Worm (Caenorhabditis elegans) whole organism, early embryonic: ENCODE measurements around the gene F31B9.3.

Experiments used
- B0310.2 ChIP-seq: sonication (generic microtip); optimal IDR thresholded peaks from 2 replicates; lab custom pipeline; 2016; ENCODE audit warnings: mild to moderate bottlenecking, missing genetic modification characterization, missing compliant biosample characterization
- F13C5.2 ChIP-seq: sonication (generic microtip); optimal IDR thresholded peaks from 2 replicates; lab custom pipeline; 2017; ENCODE audit warnings: mild to moderate bottlenecking, missing genetic modification characterization, inconsistent platforms, missing compliant biosample characterization
- aly-1 ChIP-seq: sonication (generic microtip); optimal IDR thresholded peaks from 2 replicates; lab custom pipeline; 2016; ENCODE audit warnings: missing genetic modification characterization, missing compliant biosample characterization
- ama-1 ChIP-seq: fragments of 150-350 bp; optimal IDR thresholded peaks from 2 replicates; lab custom pipeline; 2014
- ceh-13 ChIP-seq: fragments of 200-800 bp; sonication (Bioruptor generic); optimal IDR thresholded peaks from 2 replicates; lab custom pipeline; 2018; ENCODE audit warnings: mild to moderate bottlenecking, missing genetic modification characterization, missing compliant biosample characterization
- ceh-36 ChIP-seq: sonication (generic microtip); optimal IDR thresholded peaks from 2 replicates; lab custom pipeline; 2016; ENCODE audit warnings: missing genetic modification characterization, inconsistent platforms, missing compliant biosample characterization
- ets-7 ChIP-seq: sonication (generic microtip); optimal IDR thresholded peaks from 2 replicates; lab custom pipeline; 2016; ENCODE audit warnings: missing genotype, missing genetic modification characterization, missing compliant biosample characterization
- flt-1 ChIP-seq: fragments of 200-800 bp; sonication (Bioruptor generic); IDR thresholded peaks from 2 replicates; pipeline ENCODE4 v1.3.6; 2022; ENCODE audit warnings: missing genetic modification characterization, missing compliant biosample characterization
- hmbx-1 ChIP-seq: sonication (generic microtip); optimal IDR thresholded peaks from 2 replicates; lab custom pipeline; 2016; ENCODE audit warnings: mild to moderate bottlenecking, missing genetic modification characterization, missing compliant biosample characterization
- hmg-4 ChIP-seq: fragments of 200-800 bp; sonication (Bioruptor generic); optimal IDR thresholded peaks from 2 replicates; lab custom pipeline; 2018; ENCODE audit warnings: mild to moderate bottlenecking, missing genetic modification characterization, missing compliant biosample characterization
- hnd-1 ChIP-seq: sonication (generic microtip); optimal IDR thresholded peaks from 2 replicates; lab custom pipeline; 2016; ENCODE audit warnings: missing genetic modification characterization, missing compliant biosample characterization
- pes-1 ChIP-seq: fragments of 200-800 bp; sonication (Bioruptor generic); IDR thresholded peaks from 2 replicates; pipeline ENCODE4 v1.3.6; 2022; ENCODE audit warnings: missing genetic modification reagents, missing genetic modification characterization, missing compliant biosample characterization
- scrt-1 ChIP-seq: fragments of 200-800 bp; sonication (Bioruptor generic); IDR thresholded peaks from 2 replicates; pipeline ENCODE4 v1.3.6; 2022; ENCODE audit warnings: missing genetic modification characterization, missing compliant biosample characterization
- sea-1 ChIP-seq: fragments of 200-800 bp; sonication (Bioruptor generic); conservative IDR thresholded peaks from 2 replicates; pipeline ENCODE4 v1.3.6; 2022; ENCODE audit warnings: missing genetic modification characterization, missing compliant biosample characterization
- tbx-11 ChIP-seq: fragments of 200-800 bp; sonication (Bioruptor generic); IDR thresholded peaks from 2 replicates; pipeline ENCODE4 v1.3.6; 2022; ENCODE audit warnings: missing genetic modification characterization, missing compliant biosample characterization
- tbx-37 ChIP-seq: fragments of 200-800 bp; sonication (Bioruptor generic); conservative IDR thresholded peaks from 2 replicates; pipeline ENCODE4 v1.3.6; 2022; ENCODE audit warnings: missing genetic modification reagents, missing genetic modification characterization, missing compliant biosample characterization
- tra-4 ChIP-seq: sonication (generic microtip); optimal IDR thresholded peaks from 2 replicates; lab custom pipeline; 2017; ENCODE audit warnings: missing genetic modification characterization, missing compliant biosample characterization

F31B9.3 gene

DNA sequence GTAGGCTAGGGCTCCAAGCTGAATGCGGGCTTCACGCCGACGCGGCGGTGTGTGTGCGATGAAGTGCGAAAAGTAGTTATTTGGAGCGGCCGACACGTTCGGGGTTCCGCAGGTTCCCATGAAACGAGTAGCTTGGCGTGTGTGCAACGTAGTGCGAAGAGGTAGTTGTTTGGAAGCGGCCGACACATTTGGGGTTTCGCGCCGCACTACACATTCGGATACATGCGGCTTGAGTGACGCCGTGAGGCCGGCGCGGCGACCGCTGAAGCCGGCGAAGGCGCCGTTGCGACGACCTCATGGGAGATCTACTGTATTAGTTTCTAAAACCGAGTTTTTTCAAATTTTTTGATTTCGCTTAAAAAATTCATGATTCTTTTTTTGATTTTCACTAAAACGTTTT is 22.3 kb upstream of the F31B9.3 start:
- TF ChIP-seq scrt-1 (GFP tag; lab: Robert Waterston, UW) = no peak
- TF ChIP-seq hmbx-1 (tag; lab: Kevin White, UChicago) = no peak
- TF ChIP-seq sea-1 = no peak
- TF ChIP-seq ets-7 (tag; lab: Kevin White, UChicago) = no peak
- TF ChIP-seq tbx-11 (GFP tag; lab: Robert Waterston, UW) = no peak
- no peak for TF ChIP-seq aly-1
- no peak for TF ChIP-seq pes-1 (GFP tag; lab: Robert Waterston, UW)
- TF ChIP-seq ceh-36 (tag; lab: Kevin White, UChicago) = no peak
- TF ChIP-seq flt-1 (GFP tag; lab: Robert Waterston, UW) = no peak
- no peak for TF ChIP-seq B0310.2 (tag; lab: Kevin White, UChicago)
- TF ChIP-seq F13C5.2 = no peak
- no peak for TF ChIP-seq hmg-4 (GFP tag; lab: Kevin White, UChicago)
- TF ChIP-seq ama-1 = no peak
- TF ChIP-seq tra-4 (tag; lab: Kevin White, UChicago) = no peak
- TF ChIP-seq hnd-1 = no peak
- no peak for TF ChIP-seq ceh-13 (GFP tag; lab: Kevin White, UChicago)
- TF ChIP-seq tbx-37 = no peak

DNA sequence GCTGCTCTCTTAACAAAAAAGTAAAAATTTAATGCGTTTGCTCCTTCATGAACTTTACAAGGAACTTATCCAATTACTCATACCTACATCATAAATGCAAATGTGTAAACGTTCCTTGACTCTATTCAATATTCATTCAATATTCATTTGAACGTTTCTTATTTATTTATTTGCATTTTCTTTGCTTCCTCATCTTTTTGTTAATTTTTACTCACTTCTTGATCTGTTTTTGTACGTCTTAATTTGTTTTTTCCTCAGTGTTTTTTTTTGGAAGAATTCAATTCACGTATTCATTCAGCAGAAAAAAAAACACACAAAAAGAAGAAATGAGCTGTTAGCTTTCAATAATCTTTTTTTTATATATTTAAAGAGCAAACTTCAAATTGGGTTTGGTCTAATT is 20.7 kb upstream of the F31B9.3 start:
- TF ChIP-seq ama-1 = no peak
- TF ChIP-seq F13C5.2 = no peak
- TF ChIP-seq hmbx-1 (tag; lab: Kevin White, UChicago) = no peak
- no peak for TF ChIP-seq tbx-11 (GFP tag; lab: Robert Waterston, UW)
- no peak for TF ChIP-seq scrt-1 (GFP tag; lab: Robert Waterston, UW)
- TF ChIP-seq flt-1 (GFP tag; lab: Robert Waterston, UW) = no peak
- no peak for TF ChIP-seq tra-4 (tag; lab: Kevin White, UChicago)
- no peak for TF ChIP-seq aly-1
- TF ChIP-seq ceh-13 (GFP tag; lab: Kevin White, UChicago) = no peak

DNA sequence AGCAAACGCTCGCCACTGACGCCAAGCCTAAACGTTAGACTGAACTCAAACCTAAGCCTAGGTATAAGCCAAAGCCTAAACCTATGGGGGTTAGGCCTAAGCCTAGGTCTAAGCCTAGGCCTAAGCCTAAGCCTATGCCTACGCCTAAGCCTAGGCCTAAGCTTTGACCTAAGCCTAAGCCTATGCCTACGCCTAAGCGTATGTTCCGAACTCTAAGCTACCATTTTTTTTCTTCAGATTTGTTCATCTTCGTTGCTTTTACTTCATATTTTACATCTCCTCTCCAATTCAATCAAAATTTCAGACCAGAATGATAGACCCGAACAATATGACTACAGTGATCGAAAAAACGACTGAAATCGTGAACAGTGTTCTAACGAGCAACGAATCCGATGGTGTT is 13.2 kb upstream of the F31B9.3 start, which contains the start of gene npr-33:
npr-33 (plus strand) TSS at position 301 of the 400 bp plus-strand sequence.
- TF ChIP-seq ama-1 = no peak
- TF ChIP-seq F13C5.2 = no peak
- no peak for TF ChIP-seq hmbx-1 (tag; lab: Kevin White, UChicago)
- TF ChIP-seq tbx-37 = no peak
- TF ChIP-seq B0310.2 (tag; lab: Kevin White, UChicago) = no peak

DNA sequence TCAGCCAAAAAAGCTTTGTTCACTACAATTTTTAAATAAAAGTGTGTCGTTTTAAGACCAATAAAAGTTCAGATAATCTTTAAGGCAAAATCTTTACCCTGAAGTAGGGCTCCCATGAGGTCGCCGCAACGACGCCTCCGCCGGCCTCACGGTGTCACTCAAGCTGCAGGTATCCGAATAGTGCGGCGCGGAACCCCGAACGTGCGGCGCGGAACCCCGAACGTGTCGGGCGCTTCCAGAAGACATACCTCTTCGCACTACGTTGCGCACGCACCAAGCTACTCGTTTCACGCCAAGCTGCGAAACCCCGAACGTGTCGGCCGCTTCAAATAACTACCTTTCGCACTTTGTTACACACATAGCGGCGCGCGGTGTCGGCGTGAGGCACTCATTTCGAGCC is 10.7 kb upstream of the F31B9.3 start:
- no peak for TF ChIP-seq F13C5.2
- no peak for TF ChIP-seq ama-1
- TF ChIP-seq scrt-1 (GFP tag; lab: Robert Waterston, UW) = no peak
- TF ChIP-seq flt-1 (GFP tag; lab: Robert Waterston, UW) = no peak

DNA sequence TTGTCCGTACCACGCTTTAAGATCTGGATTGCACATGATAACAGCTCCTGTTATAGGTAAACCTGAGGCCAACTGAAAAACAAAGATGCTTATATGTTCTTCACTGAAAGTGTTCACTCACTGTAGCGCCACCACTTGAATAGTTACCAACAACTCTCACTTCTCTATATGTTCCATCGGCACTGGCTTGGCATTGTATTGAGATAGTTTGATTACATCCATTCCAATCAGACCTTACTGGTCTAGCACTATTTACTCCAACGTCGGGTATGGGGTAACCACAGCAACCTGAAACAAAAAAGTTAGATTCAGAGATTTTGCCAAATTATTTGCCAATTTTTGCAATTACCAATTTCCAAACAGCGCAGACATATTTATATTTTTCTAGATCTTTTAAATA is 7.8 kb upstream of the F31B9.3 start:
- TF ChIP-seq B0310.2 (tag; lab: Kevin White, UChicago) (no peak), tra-4 (tag; lab: Kevin White, UChicago) (no peak), ama-1 (no peak), hmg-4 (GFP tag; lab: Kevin White, UChicago) (no peak), ceh-13 (GFP tag; lab: Kevin White, UChicago) (no peak), sea-1 (no peak), hmbx-1 (tag; lab: Kevin White, UChicago) (no peak), ets-7 (tag; lab: Kevin White, UChicago) (no peak), tbx-37 (no peak), ceh-36 (tag; lab: Kevin White, UChicago) (no peak), tbx-11 (GFP tag; lab: Robert Waterston, UW) (no peak), aly-1 (no peak), flt-1 (GFP tag; lab: Robert Waterston, UW) (no peak), F13C5.2 (no peak), pes-1 (GFP tag; lab: Robert Waterston, UW) (no peak), scrt-1 (GFP tag; lab: Robert Waterston, UW) (no peak), hnd-1 (no peak)

DNA sequence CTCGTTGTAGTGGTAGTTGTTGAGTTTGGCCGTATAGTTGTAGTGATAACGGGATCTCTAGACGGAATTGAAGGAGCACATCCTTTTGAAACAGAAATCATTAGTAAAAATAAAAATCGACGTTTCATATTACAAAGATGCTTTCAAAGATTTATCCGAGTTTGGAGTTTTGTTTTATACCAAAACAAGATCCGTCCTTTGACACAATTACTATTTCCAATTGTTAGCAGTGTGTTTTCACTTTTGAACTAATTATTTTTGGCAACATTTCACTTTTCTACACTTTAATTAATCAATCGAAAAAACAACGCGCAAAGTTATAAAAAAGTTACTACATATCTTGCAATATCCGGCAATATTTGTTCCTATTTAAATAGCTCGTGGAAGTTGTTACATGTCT is 6.5 kb upstream of the F31B9.3 start, which contains the start of the genes F31B9.4 and F31B9.2:
F31B9.4 (minus strand) TSS at position 101 of the 400 bp plus-strand sequence.
F31B9.2 (plus strand) TSS at position 368 of the 400 bp plus-strand sequence.
- TF ChIP-seq B0310.2 (tag; lab: Kevin White, UChicago) (no peak), hmbx-1 (tag; lab: Kevin White, UChicago) (no peak), sea-1 (no peak), ets-7 (tag; lab: Kevin White, UChicago) (no peak), hnd-1 (no peak), tbx-11 (GFP tag; lab: Robert Waterston, UW) (no peak), hmg-4 (GFP tag; lab: Kevin White, UChicago) (no peak), pes-1 (GFP tag; lab: Robert Waterston, UW) (no peak), scrt-1 (GFP tag; lab: Robert Waterston, UW) (no peak), ama-1 (no peak), aly-1 (no peak)

DNA sequence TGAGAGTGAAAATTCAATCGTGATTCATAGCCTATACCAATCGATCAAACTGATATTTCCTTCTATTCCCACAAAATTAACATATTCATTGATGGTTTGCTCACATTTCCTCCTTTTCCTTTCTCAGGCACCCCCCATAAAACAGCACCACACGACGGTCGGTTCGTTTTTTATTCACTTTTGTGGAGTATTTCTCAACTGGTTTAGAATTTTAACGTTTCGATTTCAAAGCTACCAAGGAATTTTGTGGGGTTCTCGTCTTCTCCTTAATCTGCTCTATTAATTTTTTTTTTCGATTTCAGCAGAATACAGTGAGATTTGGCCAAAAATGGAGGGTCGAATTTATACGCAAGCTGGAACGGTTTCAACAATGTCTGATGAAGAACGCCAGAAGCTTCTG is 4.2 kb upstream of the F31B9.3 start, which contains the start of gene F31B9.7:
F31B9.7 (plus strand) TSS at position 301 of the 400 bp plus-strand sequence.
- no peak for TF ChIP-seq hnd-1
- TF ChIP-seq tra-4 (tag; lab: Kevin White, UChicago) = no peak
- TF ChIP-seq hmbx-1 (tag; lab: Kevin White, UChicago) = no peak

DNA sequence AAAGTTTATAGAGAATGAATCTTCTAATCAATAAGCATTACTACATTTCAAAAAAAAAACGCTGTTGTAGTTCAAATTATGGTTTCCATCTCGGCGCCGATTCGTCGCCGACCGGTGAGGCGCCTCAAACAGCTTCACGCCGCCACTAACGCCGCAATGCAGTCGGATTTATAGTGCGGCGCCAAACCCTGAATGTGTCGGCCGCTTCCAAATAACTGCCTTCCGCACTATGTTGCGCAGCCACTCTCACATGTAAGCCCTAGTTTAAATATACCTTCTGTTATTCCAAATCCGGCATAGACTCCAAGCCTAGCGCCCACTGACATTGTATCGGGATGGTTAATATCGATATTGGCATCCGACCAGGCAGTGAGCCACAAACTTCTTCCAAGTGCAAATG is 9.3 kb downstream of the F31B9.3 start:
- no peak for TF ChIP-seq pes-1 (GFP tag; lab: Robert Waterston, UW)
- no peak for TF ChIP-seq F13C5.2
- TF ChIP-seq hmbx-1 (tag; lab: Kevin White, UChicago) = no peak
- TF ChIP-seq tbx-11 (GFP tag; lab: Robert Waterston, UW) = no peak

DNA sequence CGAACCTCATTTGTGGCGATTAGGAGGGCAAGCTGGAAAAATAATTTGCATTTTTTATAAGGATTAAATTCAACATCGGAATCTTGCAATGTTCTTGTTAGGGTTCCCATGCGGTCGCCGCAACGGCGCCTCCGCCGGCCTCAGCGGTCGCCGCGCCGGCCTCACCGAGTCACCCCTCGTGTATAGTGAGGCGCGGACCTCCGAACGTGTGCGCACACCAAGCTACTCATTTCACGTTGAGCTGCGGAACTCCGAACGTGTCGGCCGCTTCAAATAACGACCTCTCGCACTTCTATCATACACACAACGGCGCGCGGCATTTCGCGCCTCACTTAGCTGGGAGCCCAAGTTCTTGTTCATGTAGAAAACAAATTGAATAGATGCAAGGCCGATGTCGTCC is 14.3 kb downstream of the F31B9.3 start:
- TF ChIP-seq ets-7 (tag; lab: Kevin White, UChicago) = no peak
- TF ChIP-seq tra-4 (tag; lab: Kevin White, UChicago) = no peak
- no peak for TF ChIP-seq aly-1
